Worm (Caenorhabditis elegans) whole organism, L3 larva: ENCODE measurements around the gene C35B1.8.

ENCODE experiments used
- R02D3.7 ChIP-seq: fragments of 150-350 bp; optimal IDR thresholded peaks from 2 replicates; lab custom pipeline; 2014; ENCODE audit warnings: missing biosample characterization, missing genetic modification characterization
- aly-2 ChIP-seq: fragments of 150-350 bp; optimal IDR thresholded peaks from 2 replicates; lab custom pipeline; 2014; ENCODE audit warnings: missing biosample characterization, missing genetic modification characterization
- ama-1 ChIP-seq: fragments of 150-350 bp; optimal IDR thresholded peaks from 2 replicates; lab custom pipeline; 2018
- ceh-16 ChIP-seq: sonication (generic microtip); optimal IDR thresholded peaks from 2 replicates; lab custom pipeline; 2017; ENCODE audit warnings: missing biosample characterization, missing genetic modification characterization
- ceh-28 ChIP-seq: fragments of 150-350 bp; optimal IDR thresholded peaks from 2 replicates; lab custom pipeline; 2014; ENCODE audit warnings: missing biosample characterization, missing genetic modification reagents, missing genetic modification characterization
- ceh-82 ChIP-seq: fragments of 150-350 bp; optimal IDR thresholded peaks from 2 replicates; lab custom pipeline; 2014; ENCODE audit warnings: missing biosample characterization, missing genetic modification characterization
- daf-12 ChIP-seq: fragments of 150-350 bp; optimal IDR thresholded peaks from 2 replicates; lab custom pipeline; 2014; ENCODE audit warnings: missing biosample characterization, missing genetic modification reagents, missing genetic modification characterization
- egl-5 ChIP-seq: fragments of 150-350 bp; optimal IDR thresholded peaks from 2 replicates; lab custom pipeline; 2017; ENCODE audit warnings: missing biosample characterization, missing genetic modification reagents, missing genetic modification characterization, inconsistent platforms
- elt-1 ChIP-seq: fragments of 150-350 bp; optimal IDR thresholded peaks from 2 replicates; lab custom pipeline; 2014; ENCODE audit warnings: missing biosample characterization, missing genetic modification characterization
- eor-1 ChIP-seq, 2 experiments: fragments of 150-350 bp; optimal IDR thresholded peaks; 2 replicates each; lab custom pipeline; 2014 to 2018; ENCODE audit warnings: missing biosample characterization in 2 of 2, missing genetic modification characterization in 2 of 2
- fkh-10 ChIP-seq: sonication (generic microtip); optimal IDR thresholded peaks from 2 replicates; lab custom pipeline; 2017; ENCODE audit warnings: missing biosample characterization, missing genetic modification reagents, missing genetic modification characterization
- fkh-2 ChIP-seq: fragments of 150-350 bp; optimal IDR thresholded peaks from 2 replicates; lab custom pipeline; 2014; ENCODE audit warnings: missing biosample characterization, missing genetic modification reagents, missing genetic modification characterization
- hmg-11 ChIP-seq: sonication (generic microtip); optimal IDR thresholded peaks from 2 replicates; lab custom pipeline; 2016; ENCODE audit warnings: missing genetic modification characterization, missing compliant biosample characterization
- lin-15B ChIP-seq: fragments of 150-350 bp; optimal IDR thresholded peaks from 2 replicates; lab custom pipeline; 2014; ENCODE audit warnings: missing biosample characterization, missing genetic modification characterization
- mdl-1 ChIP-seq: fragments of 150-350 bp; optimal IDR thresholded peaks from 2 replicates; lab custom pipeline; 2014; ENCODE audit warnings: missing biosample characterization, missing genetic modification characterization
- mml-1 ChIP-seq: fragments of 150-350 bp; sonication (generic microtip); optimal IDR thresholded peaks from 3 replicates; lab custom pipeline; 2014; ENCODE audit warnings: missing biosample characterization, missing genetic modification characterization
- nfya-1 ChIP-seq: sonication (generic microtip); optimal IDR thresholded peaks from 2 replicates; lab custom pipeline; 2017; ENCODE audit warnings: missing genetic modification characterization, mild to moderate bottlenecking, missing compliant biosample characterization, antibody characterized with exemption, moderate library complexity; ENCODE audit not compliant: insufficient read depth
- nhr-11 ChIP-seq: fragments of 150-350 bp; optimal IDR thresholded peaks from 2 replicates; lab custom pipeline; 2014; ENCODE audit warnings: missing biosample characterization, missing genetic modification characterization
- nhr-12 ChIP-seq: fragments of 150-350 bp; optimal IDR thresholded peaks from 2 replicates; lab custom pipeline; 2014; ENCODE audit warnings: missing biosample characterization, missing genetic modification characterization
- nhr-23 ChIP-seq: fragments of 150-350 bp; optimal IDR thresholded peaks from 2 replicates; lab custom pipeline; 2014; ENCODE audit warnings: missing biosample characterization, missing genetic modification reagents, missing genetic modification characterization
- nhr-25 ChIP-seq: sonication (generic microtip); optimal IDR thresholded peaks from 2 replicates; lab custom pipeline; 2017; ENCODE audit warnings: missing biosample characterization, missing genetic modification characterization
- nhr-28 ChIP-seq: fragments of 150-350 bp; optimal IDR thresholded peaks from 2 replicates; lab custom pipeline; 2014; ENCODE audit warnings: missing biosample characterization, missing genetic modification characterization
- nhr-43 ChIP-seq: sonication (generic microtip); optimal IDR thresholded peaks from 2 replicates; lab custom pipeline; 2016; ENCODE audit warnings: mild to moderate bottlenecking, missing genetic modification characterization, missing compliant biosample characterization; ENCODE audit not compliant: poor library complexity, severe bottlenecking
- nhr-76 ChIP-seq: fragments of 150-350 bp; sonication (generic microtip); optimal IDR thresholded peaks from 5 replicates; lab custom pipeline; 2014; ENCODE audit warnings: missing biosample characterization, missing genetic modification characterization
- nhr-77 ChIP-seq: fragments of 150-350 bp; optimal IDR thresholded peaks from 2 replicates; lab custom pipeline; 2014; ENCODE audit warnings: missing biosample characterization, missing genetic modification characterization
- pha-4 ChIP-seq: fragments of 150-350 bp; optimal IDR thresholded peaks from 2 replicates; lab custom pipeline; 2014; ENCODE audit warnings: missing biosample characterization, missing genetic modification reagents, missing genetic modification characterization
- sea-2 ChIP-seq: fragments of 150-350 bp; sonication (generic microtip); optimal IDR thresholded peaks from 4 replicates; lab custom pipeline; 2014; ENCODE audit warnings: missing biosample characterization, missing genetic modification reagents, missing genetic modification characterization
- skn-1 ChIP-seq: fragments of 150-350 bp; optimal IDR thresholded peaks from 2 replicates; lab custom pipeline; 2014; ENCODE audit warnings: missing biosample characterization, missing genetic modification characterization
- snpc-4 ChIP-seq: fragments of 150-350 bp; optimal IDR thresholded peaks from 2 replicates; lab custom pipeline; 2014; ENCODE audit warnings: missing biosample characterization, missing genetic modification characterization
- tbx-2 ChIP-seq: sonication (generic microtip); optimal IDR thresholded peaks from 2 replicates; lab custom pipeline; 2016; ENCODE audit warnings: mild to moderate bottlenecking, missing genetic modification characterization, missing compliant biosample characterization
- unc-39 ChIP-seq: sonication (generic microtip); optimal IDR thresholded peaks from 4 replicates; lab custom pipeline; 2017; ENCODE audit warnings: missing biosample characterization, missing genetic modification characterization
- zag-1 ChIP-seq: fragments of 150-350 bp; optimal IDR thresholded peaks from 2 replicates; lab custom pipeline; 2014; ENCODE audit warnings: missing biosample characterization, missing genetic modification characterization
- ztf-11 ChIP-seq: fragments of 150-350 bp; optimal IDR thresholded peaks from 2 replicates; lab custom pipeline; 2014; ENCODE audit warnings: missing biosample characterization, missing genetic modification characterization
- ztf-4 ChIP-seq: fragments of 150-350 bp; optimal IDR thresholded peaks from 2 replicates; lab custom pipeline; 2014; ENCODE audit warnings: missing biosample characterization, missing genetic modification characterization

C35B1.8 gene

ce11 chrIV:4047628-4048027, 31.2 kb downstream of the C35B1.8 start:
- TF ChIP-seq ztf-4 (tag; lab: Kevin White, UChicago) (no peak), tbx-2 (no peak), skn-1 (no peak), mdl-1 (tag; lab: Kevin White, UChicago) (no peak), nhr-43 (tag; lab: Kevin White, UChicago) (no peak), ceh-82 (no peak), ztf-11 (tag; lab: Kevin White, UChicago) (no peak), R02D3.7 (tag; lab: Kevin White, UChicago) (no peak), lin-15B (tag; lab: Kevin White, UChicago) (no peak), nfya-1 (tag; lab: Kevin White, UChicago) (no peak), sea-2 (GFP tag; lab: Kevin White, UChicago) (no peak), nhr-76 (tag; lab: Kevin White, UChicago) (no peak), snpc-4 (tag; lab: Kevin White, UChicago) (no peak), nhr-28 (no peak)

- TF ChIP-seq pha-4, result peak; percentile 39
- no peak for TF ChIP-seq eor-1 (tag; optimal IDR thresholded peaks at IDR 0.05; lab: Kevin White, UChicago)
- no peak for TF ChIP-seq nhr-25 (tag; lab: Kevin White, UChicago)
- peak; percentile 35 for TF ChIP-seq snpc-4 (tag; lab: Kevin White, UChicago)
- peak; percentile 10 for TF ChIP-seq nhr-23 (tag; lab: Kevin White, UChicago)
- TF ChIP-seq nhr-28, result no peak
- TF ChIP-seq nhr-76 (tag; lab: Kevin White, UChicago), result no peak
- TF ChIP-seq zag-1, result no peak
- no peak for TF ChIP-seq tbx-2
- peak; percentile 35 for TF ChIP-seq nfya-1 (tag; lab: Kevin White, UChicago)
- TF ChIP-seq R02D3.7 (tag; lab: Kevin White, UChicago), result no peak
- peak; percentile 19 for TF ChIP-seq lin-15B (tag; lab: Kevin White, UChicago)
- no peak for TF ChIP-seq nhr-77 (tag; lab: Kevin White, UChicago)
- TF ChIP-seq aly-2, result no peak
Measured at ce11 chrIV:4042274-4042673, 36.5 kb downstream of the C35B1.8 start, which contains the start of gene cdc-73. Gene cdc-73, plus strand, starts transcription at chrIV:4042575.

- TF ChIP-seq R02D3.7 (tag; lab: Kevin White, UChicago), result no peak
- no peak for TF ChIP-seq egl-5 (tag; lab: Kevin White, UChicago)
- no peak for TF ChIP-seq mml-1 (tag; lab: Kevin White, UChicago)
- no peak for TF ChIP-seq ama-1
- no peak for TF ChIP-seq nhr-11 (tag; lab: Kevin White, UChicago)
- TF ChIP-seq nfya-1 (tag; lab: Kevin White, UChicago), result no peak
- no peak for TF ChIP-seq mdl-1 (tag; lab: Kevin White, UChicago)
- TF ChIP-seq lin-15B (tag; lab: Kevin White, UChicago), result no peak
- no peak for TF ChIP-seq ceh-16 (tag; lab: Kevin White, UChicago)
- no peak for TF ChIP-seq tbx-2
- no peak for TF ChIP-seq snpc-4 (tag; lab: Kevin White, UChicago)
- no peak for TF ChIP-seq fkh-2
- TF ChIP-seq pha-4, result no peak
- no peak for TF ChIP-seq hmg-11 (tag; lab: Kevin White, UChicago)
- TF ChIP-seq, all 47 proteins: peak for 0
Measured at ce11 chrIV:4041006-4041405, 37.8 kb downstream of the C35B1.8 start.

ce11 chrIV:4039984-4040383, 38.8 kb downstream of the C35B1.8 start, which contains the start of gene F35F11.2:
Gene F35F11.2, plus strand, starts transcription at chrIV:4040284.
- TF ChIP-seq nhr-11 (tag; lab: Kevin White, UChicago), result no peak
- no peak for TF ChIP-seq tbx-2
- no peak for TF ChIP-seq ztf-4 (tag; lab: Kevin White, UChicago)
- TF ChIP-seq skn-1, result no peak
- no peak for TF ChIP-seq nhr-76 (tag; lab: Kevin White, UChicago)
- TF ChIP-seq elt-1 (tag; lab: Kevin White, UChicago), result no peak
- TF ChIP-seq nhr-12 (tag; lab: Kevin White, UChicago), result no peak
- no peak for TF ChIP-seq nhr-23 (tag; lab: Kevin White, UChicago)
- TF ChIP-seq R02D3.7 (tag; lab: Kevin White, UChicago), result no peak
- TF ChIP-seq unc-39, result no peak
- no peak for TF ChIP-seq daf-12 (tag; lab: Kevin White, UChicago)
- TF ChIP-seq ceh-82, result no peak
- no peak for TF ChIP-seq nhr-77 (tag; lab: Kevin White, UChicago)
- TF ChIP-seq mml-1 (tag; lab: Kevin White, UChicago), result no peak
- TF ChIP-seq ceh-28, result no peak
- TF ChIP-seq hmg-11 (tag; lab: Kevin White, UChicago), result no peak
- no peak for TF ChIP-seq snpc-4 (tag; lab: Kevin White, UChicago)
- TF ChIP-seq ztf-11 (tag; lab: Kevin White, UChicago), result no peak
- no peak for TF ChIP-seq fkh-10 (GFP tag; lab: Kevin White, UChicago)
- TF ChIP-seq, all 47 proteins: peak for 0
